Worm (Caenorhabditis elegans): ENCODE results near the gene cest-35.2.

cest-35.2 gene

ce11 chrV:5252016-5252415, 15.0 kb upstream of the cest-35.2 start, which contains the start of gene srt-68:
Gene srt-68, minus strand, starts transcription at chrV:5252116.
- TF ChIP-seq pha-4 (tag; optimal IDR thresholded peaks at IDR 0.05), result no peak
- no peak for TF ChIP-seq zip-8 (tag; optimal IDR thresholded peaks at IDR 0.05)
- TF ChIP-seq elt-1 (tag; optimal IDR thresholded peaks at IDR 0.05; ENCODE audit: borderline replicate concordance, insufficient read depth), result no peak
- TF ChIP-seq blmp-1 (tag; optimal IDR thresholded peaks at IDR 0.05), result no peak
- TF ChIP-seq mab-5 (tag; optimal IDR thresholded peaks at IDR 0.05), result no peak
- no peak for TF ChIP-seq ceh-83 (GFP tag; optimal IDR thresholded peaks at IDR 0.05)
- TF ChIP-seq drap-1 (GFP tag; optimal IDR thresholded peaks at IDR 0.05), result no peak
- TF ChIP-seq ceh-43 (GFP tag; optimal IDR thresholded peaks at IDR 0.05), result no peak

DNA sequence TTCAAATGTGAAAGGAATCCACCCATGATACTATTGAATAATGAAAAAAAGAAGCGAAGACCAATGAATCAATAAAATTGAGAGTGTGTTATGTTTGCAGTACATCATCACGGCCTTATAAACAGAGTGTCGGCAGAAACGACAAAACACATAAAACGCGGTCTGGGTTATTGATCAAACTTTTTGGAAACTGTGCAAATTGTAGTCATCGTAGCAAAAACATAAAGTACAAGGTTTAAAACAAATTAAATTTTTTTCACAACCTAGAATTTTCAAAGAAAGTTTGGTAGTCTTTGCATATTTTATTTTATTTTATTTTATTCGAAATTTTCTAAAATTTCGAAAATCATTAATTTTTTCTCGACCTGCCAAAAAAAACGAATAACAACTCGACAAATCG, 6.0 kb upstream of the cest-35.2 start, which contains the start of gene cest-35.1:
Gene cest-35.1 (minus strand): TSS at position 101 of the 400 bp plus-strand sequence.
- TF ChIP-seq drap-1 (GFP tag; optimal IDR thresholded peaks at IDR 0.05) (no peak), ceh-43 (GFP tag; optimal IDR thresholded peaks at IDR 0.05) (no peak), zip-8 (tag; optimal IDR thresholded peaks at IDR 0.05) (no peak), unc-39 (tag; optimal IDR thresholded peaks at IDR 0.05) (no peak), sptf-1 (tag; optimal IDR thresholded peaks at IDR 0.05) (no peak), mab-5 (tag; optimal IDR thresholded peaks at IDR 0.05) (no peak), nhr-237 (tag; optimal IDR thresholded peaks at IDR 0.05) (no peak), ham-2 (GFP tag; optimal IDR thresholded peaks at IDR 0.05) (no peak), lsy-2 (tag; optimal IDR thresholded peaks at IDR 0.05) (no peak), ztf-11 (tag; optimal IDR thresholded peaks at IDR 0.05) (no peak), blmp-1 (tag; optimal IDR thresholded peaks at IDR 0.05) (no peak), mep-1 (tag; optimal IDR thresholded peaks at IDR 0.05) (no peak), lin-32 (GFP tag; optimal IDR thresholded peaks at IDR 0.05) (no peak), cnd-1 (tag; optimal IDR thresholded peaks at IDR 0.05) (no peak), pha-4 (tag; optimal IDR thresholded peaks at IDR 0.05) (no peak)

ce11 chrV:5239903-5240302, 2.9 kb upstream of the cest-35.2 start, which contains the start of gene B0238.15:
Gene B0238.15, plus strand, starts transcription at chrV:5240203.
- TF ChIP-seq bed-3 (GFP tag; optimal IDR thresholded peaks at IDR 0.05), result no peak
- no peak for TF ChIP-seq mab-5 (tag; optimal IDR thresholded peaks at IDR 0.05)
- TF ChIP-seq ceh-83 (GFP tag; optimal IDR thresholded peaks at IDR 0.05), result no peak
- no peak for TF ChIP-seq nhr-28 (tag; optimal IDR thresholded peaks at IDR 0.05)
- TF ChIP-seq ceh-43 (GFP tag; optimal IDR thresholded peaks at IDR 0.05), result no peak
- no peak for TF ChIP-seq lin-13 (tag; optimal IDR thresholded peaks at IDR 0.05)
- TF ChIP-seq ham-2 (GFP tag; optimal IDR thresholded peaks at IDR 0.05), result no peak
- no peak for TF ChIP-seq tbx-8 (GFP tag; optimal IDR thresholded peaks at IDR 0.05)
- TF ChIP-seq nhr-12 (tag; optimal IDR thresholded peaks at IDR 0.05), result no peak
- no peak for TF ChIP-seq flh-1 (GFP tag; optimal IDR thresholded peaks at IDR 0.05)

- TF ChIP-seq drap-1 (GFP tag; optimal IDR thresholded peaks at IDR 0.05) (no peak), ceh-39 (tag; optimal IDR thresholded peaks at IDR 0.05) (peak; percentile 28), M03D4.4 (tag; optimal IDR thresholded peaks at IDR 0.05) (no peak), ceh-83 (GFP tag; optimal IDR thresholded peaks at IDR 0.05) (no peak), cnd-1 (tag; optimal IDR thresholded peaks at IDR 0.05) (no peak), pha-4 (tag; optimal IDR thresholded peaks at IDR 0.05) (no peak)
These were observed 2.4 kb upstream of the cest-35.2 start, which contains the start of gene C52A10.3 for ce11 chrV:5239404-5239803. Gene C52A10.3, minus strand, starts transcription at chrV:5239504.

DNA sequence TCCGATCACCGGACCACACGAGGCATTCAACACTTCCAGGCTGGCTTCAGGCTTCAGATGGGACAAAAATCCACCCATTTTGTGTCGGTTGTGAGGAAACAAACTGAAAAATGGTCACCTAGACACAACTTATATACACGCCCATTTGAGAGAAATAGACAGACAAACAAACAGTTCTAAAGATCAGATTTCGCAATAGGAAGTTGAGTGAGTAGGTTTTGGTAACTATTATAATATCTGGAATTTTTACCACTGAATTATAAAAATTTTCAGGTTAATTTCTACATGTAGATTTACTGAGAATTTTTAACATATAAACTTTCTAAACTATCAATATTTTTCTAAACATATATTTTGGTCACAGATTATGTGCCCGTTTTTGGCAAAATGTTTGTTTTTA, 3.2 kb downstream of the cest-35.2 start, which contains the start of gene cest-32:
Gene cest-32 (minus strand): TSS at position 115 of the 400 bp plus-strand sequence.
- TF ChIP-seq lin-13 (tag; optimal IDR thresholded peaks at IDR 0.05) (no peak), zip-8 (tag; optimal IDR thresholded peaks at IDR 0.05) (no peak), ztf-11 (tag; optimal IDR thresholded peaks at IDR 0.05) (no peak), unc-120 (tag; optimal IDR thresholded peaks at IDR 0.05; ENCODE audit: poor library complexity, severe bottlenecking) (no peak), nhr-76 (tag; optimal IDR thresholded peaks at IDR 0.05) (no peak), ces-1 (GFP tag; optimal IDR thresholded peaks at IDR 0.05) (no peak), hlh-1 (tag; optimal IDR thresholded peaks at IDR 0.05) (no peak)

DNA sequence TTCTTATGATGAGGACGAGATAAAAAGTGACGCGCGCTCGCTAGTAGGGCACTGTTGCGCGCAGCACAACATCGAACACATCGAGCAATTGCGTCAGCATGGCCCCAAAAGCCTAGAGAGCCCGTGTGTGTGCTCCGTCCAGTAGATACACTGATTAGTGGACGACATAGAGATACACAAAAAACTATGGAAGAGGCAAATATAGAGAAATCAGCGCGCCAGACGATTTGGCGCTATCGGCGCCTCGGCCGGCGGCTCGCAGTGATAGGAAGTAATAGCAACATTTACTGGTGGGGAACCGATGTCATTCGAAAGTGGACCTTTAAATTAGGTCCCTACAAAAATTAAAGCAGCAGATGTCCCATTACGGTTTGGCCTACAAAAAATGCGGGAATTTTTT, 8.5 kb downstream of the cest-35.2 start:
- TF ChIP-seq ztf-11 (tag; optimal IDR thresholded peaks at IDR 0.05) (no peak), cnd-1 (tag; optimal IDR thresholded peaks at IDR 0.05) (no peak)

Measured in whole organism, mixed stage, embryonic.